Worm (Caenorhabditis elegans): ENCODE results near the gene C44B7.7.

Gene C44B7.7

ce11 chrII:6898017-6898779, 18.2 kb upstream of the C44B7.7 start, which contains the start of gene hrpl-1 (continued):
- TF ChIP-seq K02D7.2 (tag; optimal IDR thresholded peaks at IDR 0.05) (no peak), eyg-1 (tag; optimal IDR thresholded peaks at IDR 0.05) (no peak), pha-4 (tag; optimal IDR thresholded peaks at IDR 0.05) (no peak), lim-6 (tag; optimal IDR thresholded peaks at IDR 0.05) (no peak), ceh-30 (tag; optimal IDR thresholded peaks at IDR 0.05) (no peak), madf-2 (tag; optimal IDR thresholded peaks at IDR 0.05) (no peak), gmeb-2 (tag; optimal IDR thresholded peaks at IDR 0.05) (no peak), fkh-10 (GFP tag; optimal IDR thresholded peaks at IDR 0.05) (no peak), ahr-1 (tag; optimal IDR thresholded peaks at IDR 0.05) (no peak), ama-1 (optimal IDR thresholded peaks at IDR 0.05) (no peak), npax-4 (tag; optimal IDR thresholded peaks at IDR 0.05) (peak; percentile 27), pha-2 (tag; optimal IDR thresholded peaks at IDR 0.05) (no peak), ceh-18 (tag; optimal IDR thresholded peaks at IDR 0.05) (no peak), ceh-6 (GFP tag; optimal IDR thresholded peaks at IDR 0.05) (no peak), ets-4 (tag; optimal IDR thresholded peaks at IDR 0.05) (no peak), C08G9.2 (tag; optimal IDR thresholded peaks at IDR 0.05) (peak; percentile 19), unc-55 (GFP tag; optimal IDR thresholded peaks at IDR 0.05) (no peak), che-1 (tag; optimal IDR thresholded peaks at IDR 0.05) (peak; percentile 43), ceh-2 (tag; optimal IDR thresholded peaks at IDR 0.05) (no peak), hlh-8 (tag; optimal IDR thresholded peaks at IDR 0.05) (no peak), ceh-34 (tag; optimal IDR thresholded peaks at IDR 0.05) (no peak), ceh-48 (tag; optimal IDR thresholded peaks at IDR 0.05) (no peak), dmd-4 (tag; optimal IDR thresholded peaks at IDR 0.05; ENCODE audit: borderline replicate concordance) (no peak), F13H6.1 (tag; optimal IDR thresholded peaks at IDR 0.05) (no peak), unc-86 (tag; optimal IDR thresholded peaks at IDR 0.05) (no peak), pros-1 (tag; optimal IDR thresholded peaks at IDR 0.05) (no peak), K09A11.1 (tag; optimal IDR thresholded peaks at IDR 0.05; ENCODE audit: insufficient read depth) (peak; percentile 5)

- no peak for TF ChIP-seq sox-4 (tag; optimal IDR thresholded peaks at IDR 0.05)
- no peak for TF ChIP-seq ref-2 (tag; optimal IDR thresholded peaks at IDR 0.05)
- TF ChIP-seq dve-1 (tag; optimal IDR thresholded peaks at IDR 0.05): no peak
- no peak for TF ChIP-seq ahr-1 (tag; optimal IDR thresholded peaks at IDR 0.05)
- TF ChIP-seq ceh-19 (GFP tag; optimal IDR thresholded peaks at IDR 0.05): no peak
- no peak for TF ChIP-seq fax-1 (tag; optimal IDR thresholded peaks at IDR 0.05)
- no peak for TF ChIP-seq ceh-14 (tag; optimal IDR thresholded peaks at IDR 0.05)
- TF ChIP-seq pag-3 (tag; optimal IDR thresholded peaks at IDR 0.05; ENCODE audit: borderline replicate concordance): no peak
- no peak for TF ChIP-seq fkh-10 (GFP tag; optimal IDR thresholded peaks at IDR 0.05)
- TF ChIP-seq ceh-9 (tag; optimal IDR thresholded peaks at IDR 0.05): no peak
- TF ChIP-seq eyg-1 (tag; optimal IDR thresholded peaks at IDR 0.05): no peak
- TF ChIP-seq pros-1 (tag; optimal IDR thresholded peaks at IDR 0.05): no peak
- no peak for TF ChIP-seq dmd-4 (tag; optimal IDR thresholded peaks at IDR 0.05; ENCODE audit: borderline replicate concordance)
- TF ChIP-seq ama-1 (optimal IDR thresholded peaks at IDR 0.05): no peak
- TF ChIP-seq pha-2 (tag; optimal IDR thresholded peaks at IDR 0.05): no peak
- no peak for TF ChIP-seq lim-6 (tag; optimal IDR thresholded peaks at IDR 0.05)
Measured at ce11 chrII:6897507-6897906, 17.5 kb upstream of the C44B7.7 start, which contains the start of gene C44B7.11. Gene C44B7.11 (minus strand): TSS chrII:6897540.

ce11 chrII:6893589-6894245, 13.8 kb upstream of the C44B7.7 start, which contains the start of gene adal-1:
Gene adal-1 (minus strand): TSS chrII:6893639.
- TF ChIP-seq dmd-4 (tag; optimal IDR thresholded peaks at IDR 0.05; ENCODE audit: borderline replicate concordance): no peak
- no peak for TF ChIP-seq K02D7.2 (tag; optimal IDR thresholded peaks at IDR 0.05)
- TF ChIP-seq gmeb-2 (tag; optimal IDR thresholded peaks at IDR 0.05): no peak
- TF ChIP-seq syd-9 (tag; optimal IDR thresholded peaks at IDR 0.05): no peak
- no peak for TF ChIP-seq madf-2 (tag; optimal IDR thresholded peaks at IDR 0.05)
- no peak for TF ChIP-seq dve-1 (tag; optimal IDR thresholded peaks at IDR 0.05)
- no peak for TF ChIP-seq ref-2 (tag; optimal IDR thresholded peaks at IDR 0.05)
- TF ChIP-seq ahr-1 (tag; optimal IDR thresholded peaks at IDR 0.05): no peak
- TF ChIP-seq ceh-31 (tag; optimal IDR thresholded peaks at IDR 0.05): no peak
- TF ChIP-seq pqm-1 (tag; optimal IDR thresholded peaks at IDR 0.05): no peak
- TF ChIP-seq hlh-13 (GFP tag; optimal IDR thresholded peaks at IDR 0.05): no peak
